Worm (Caenorhabditis elegans) whole organism, young adult: ENCODE data around the gene zip-8.

Experiments used
- B0336.3 ChIP-seq: fragments of 200-800 bp; sonication (Bioruptor generic); IDR thresholded peaks from 2 replicates; pipeline ENCODE4 v1.3.6; 2022; ENCODE audit warnings: missing genetic modification characterization, missing compliant biosample characterization
- C06A6.2 ChIP-seq: fragments of 200-800 bp; sonication (Bioruptor generic); conservative IDR thresholded peaks from 2 replicates; pipeline ENCODE4 v1.3.6; 2022; ENCODE audit warnings: missing genetic modification characterization, missing compliant biosample characterization
- F23B12.7 ChIP-seq: sonication (generic microtip); optimal IDR thresholded peaks from 2 replicates; lab custom pipeline; 2017; ENCODE audit warnings: missing genetic modification characterization, mild to moderate bottlenecking, missing compliant biosample characterization, antibody characterized with exemption, moderate library complexity; ENCODE audit not compliant: insufficient read depth
- F37B4.10 ChIP-seq: fragments of 200-800 bp; sonication (Bioruptor generic); IDR thresholded peaks from 2 replicates; pipeline ENCODE4 v1.3.6; 2022; ENCODE audit warnings: missing genetic modification characterization, missing compliant biosample characterization
- F49E8.2 ChIP-seq: sonication (generic microtip); optimal IDR thresholded peaks from 3 replicates; lab custom pipeline; 2017; ENCODE audit warnings: missing genetic modification characterization, mild to moderate bottlenecking, missing compliant biosample characterization, antibody characterized with exemption, moderate library complexity; ENCODE audit not compliant: insufficient read depth
- F55B11.4 ChIP-seq: sonication (generic microtip); optimal IDR thresholded peaks from 2 replicates; lab custom pipeline; 2016; ENCODE audit warnings: missing compliant biosample characterization, missing genetic modification characterization, borderline replicate concordance; ENCODE audit not compliant: insufficient read depth
- K12H6.12 ChIP-seq: fragments of 200-800 bp; sonication (Bioruptor generic); optimal IDR thresholded peaks from 2 replicates; lab custom pipeline; 2018; ENCODE audit warnings: mild to moderate bottlenecking, missing genetic modification characterization, missing compliant biosample characterization
- Y53F4B.3 ChIP-seq: fragments of 200-800 bp; sonication (Bioruptor generic); IDR thresholded peaks from 2 replicates; pipeline ENCODE4 v1.3.6; 2022; ENCODE audit warnings: missing genetic modification reagents, missing genetic modification characterization, missing compliant biosample characterization
- Y53G8AR.9 ChIP-seq: fragments of 200-800 bp; sonication (Bioruptor generic); conservative IDR thresholded peaks from 2 replicates; pipeline ENCODE4 v1.3.6; 2022; ENCODE audit warnings: missing genetic modification reagents, missing genetic modification characterization, missing compliant biosample characterization
- akir-1 ChIP-seq: fragments of 200-800 bp; sonication (Bioruptor generic); optimal IDR thresholded peaks from 2 replicates; lab custom pipeline; 2018; ENCODE audit warnings: mild to moderate bottlenecking, missing genetic modification characterization, moderate library complexity, missing compliant biosample characterization
- aptf-3 ChIP-seq: fragments of 200-800 bp; sonication (Bioruptor generic); IDR thresholded peaks from 2 replicates; pipeline ENCODE4 v1.3.6; 2022; ENCODE audit warnings: missing genetic modification characterization, missing compliant biosample characterization
- athp-1 ChIP-seq: sonication (generic microtip); optimal IDR thresholded peaks from 2 replicates; lab custom pipeline; 2017; ENCODE audit warnings: mild to moderate bottlenecking, missing genetic modification characterization, missing compliant biosample characterization
- attf-5 ChIP-seq: fragments of 200-800 bp; sonication (Bioruptor generic); optimal IDR thresholded peaks from 2 replicates; lab custom pipeline; 2018; ENCODE audit warnings: mild to moderate bottlenecking, missing genetic modification characterization, missing compliant biosample characterization
- bed-2 ChIP-seq: fragments of 200-800 bp; sonication (Bioruptor generic); IDR thresholded peaks from 2 replicates; pipeline ENCODE4 v1.3.6; 2022; ENCODE audit warnings: missing genetic modification reagents, missing genetic modification characterization, missing compliant biosample characterization
- ccch-3 ChIP-seq: fragments of 200-800 bp; sonication (Bioruptor generic); optimal IDR thresholded peaks from 2 replicates; lab custom pipeline; 2018; ENCODE audit warnings: mild to moderate bottlenecking, missing genetic modification characterization, missing compliant biosample characterization
- cebp-1 ChIP-seq, 2 experiments: fragments of 200-800 bp in 1 of 2; sonication (Bioruptor generic) in 1 of 2; sonication (generic microtip) in 1 of 2; IDR thresholded peaks in 1 of 2; optimal IDR thresholded peaks in 1 of 2; 2 replicates each; pipeline versions ENCODE4 v1.3.6 to Lab custom; 2017 to 2022; ENCODE audit warnings: missing compliant biosample characterization in 2 of 2, missing genetic modification characterization in 2 of 2, mild to moderate bottlenecking in 1 of 2, missing genetic modification reagents in 1 of 2, moderate library complexity in 1 of 2
- ceh-100 ChIP-seq: fragments of 200-800 bp; sonication (Bioruptor generic); IDR thresholded peaks from 2 replicates; pipeline ENCODE4 v1.3.6; 2022; ENCODE audit warnings: missing genetic modification reagents, missing genetic modification characterization, missing compliant biosample characterization
- die-1 ChIP-seq: sonication (generic microtip); optimal IDR thresholded peaks from 2 replicates; lab custom pipeline; 2016; ENCODE audit warnings: missing genotype, mild to moderate bottlenecking, missing genetic modification characterization, missing compliant biosample characterization
- dpff-1 ChIP-seq: sonication (generic microtip); optimal IDR thresholded peaks from 2 replicates; lab custom pipeline; 2017; ENCODE audit warnings: mild to moderate bottlenecking, missing genetic modification characterization, missing compliant biosample characterization
- ekl-4 ChIP-seq: fragments of 200-800 bp; sonication (Bioruptor generic); IDR thresholded peaks from 2 replicates; pipeline ENCODE4 v1.3.6; 2022; ENCODE audit warnings: missing genetic modification reagents, missing genetic modification characterization, missing compliant biosample characterization
- hmg-1.2 ChIP-seq: fragments of 200-800 bp; sonication (Bioruptor generic); IDR thresholded peaks from 2 replicates; pipeline ENCODE4 v1.3.6; 2022; ENCODE audit warnings: missing genetic modification reagents, missing genetic modification characterization, missing compliant biosample characterization
- hmg-20 ChIP-seq: fragments of 200-800 bp; sonication (Bioruptor generic); IDR thresholded peaks from 2 replicates; pipeline ENCODE4 v1.3.6; 2022; ENCODE audit warnings: missing genetic modification reagents, missing genetic modification characterization, missing compliant biosample characterization
- let-526 ChIP-seq: fragments of 200-800 bp; sonication (Bioruptor generic); IDR thresholded peaks from 2 replicates; pipeline ENCODE4 v1.3.6; 2022; ENCODE audit warnings: missing genetic modification reagents, missing genetic modification characterization, missing compliant biosample characterization
- let-607 ChIP-seq, 2 experiments: fragments of 200-800 bp in 1 of 2; sonication (Bioruptor generic) in 1 of 2; sonication (generic microtip) in 1 of 2; optimal IDR thresholded peaks; 2 replicates each; lab custom pipeline; 2016 to 2018; ENCODE audit warnings: mild to moderate bottlenecking in 2 of 2, missing compliant biosample characterization in 2 of 2, missing genetic modification characterization in 2 of 2, moderate library complexity in 2 of 2, missing genotype in 1 of 2
- lin-54 ChIP-seq: fragments of 200-800 bp; sonication (Bioruptor generic); optimal IDR thresholded peaks from 2 replicates; lab custom pipeline; 2018; ENCODE audit warnings: mild to moderate bottlenecking, missing genetic modification characterization, missing compliant biosample characterization
- lsl-1 ChIP-seq: fragments of 200-800 bp; sonication (Bioruptor generic); optimal IDR thresholded peaks from 2 replicates; lab custom pipeline; 2018; ENCODE audit warnings: mild to moderate bottlenecking, missing genetic modification characterization, moderate library complexity, missing compliant biosample characterization
- lsy-27 ChIP-seq: sonication (generic microtip); optimal IDR thresholded peaks from 2 replicates; lab custom pipeline; 2017; ENCODE audit warnings: missing genetic modification characterization, mild to moderate bottlenecking, missing compliant biosample characterization, antibody characterized with exemption, missing genotype, borderline replicate concordance; ENCODE audit not compliant: insufficient read depth
- madf-3 ChIP-seq: fragments of 200-800 bp; sonication (Bioruptor generic); IDR thresholded peaks from 2 replicates; pipeline ENCODE4 v1.3.6; 2022; ENCODE audit warnings: missing genetic modification reagents, missing genetic modification characterization, missing compliant biosample characterization
- madf-6 ChIP-seq: fragments of 200-800 bp; sonication (Bioruptor generic); IDR thresholded peaks from 2 replicates; pipeline ENCODE4 v1.3.6; 2022; ENCODE audit warnings: missing genetic modification reagents, missing genetic modification characterization, missing compliant biosample characterization
- madf-8 ChIP-seq: fragments of 200-800 bp; sonication (Bioruptor generic); conservative IDR thresholded peaks from 2 replicates; pipeline ENCODE4 v1.3.6; 2022; ENCODE audit warnings: missing genetic modification reagents, missing genetic modification characterization, missing compliant biosample characterization
- mcd-1 ChIP-seq: fragments of 200-800 bp; sonication (Bioruptor generic); IDR thresholded peaks from 2 replicates; pipeline ENCODE4 v1.3.6; 2022; ENCODE audit warnings: missing genetic modification reagents, missing genetic modification characterization, missing compliant biosample characterization
- nhr-179 ChIP-seq: sonication (generic microtip); optimal IDR thresholded peaks from 2 replicates; lab custom pipeline; 2016; ENCODE audit warnings: mild to moderate bottlenecking, missing genetic modification characterization, missing compliant biosample characterization
- nhr-80 ChIP-seq: sonication (generic microtip); optimal IDR thresholded peaks from 2 replicates; lab custom pipeline; 2016; ENCODE audit warnings: missing genetic modification characterization, missing compliant biosample characterization
- nhr-90 ChIP-seq: sonication (generic microtip); optimal IDR thresholded peaks from 2 replicates; lab custom pipeline; 2016; ENCODE audit warnings: missing genotype, mild to moderate bottlenecking, missing genetic modification characterization, missing compliant biosample characterization
- pha-4 ChIP-seq: fragments of 150-350 bp; sonication (generic microtip); optimal IDR thresholded peaks from 2 replicates; lab custom pipeline; 2014; ENCODE audit warnings: missing biosample characterization, missing genetic modification reagents, missing genetic modification characterization
- sdz-38 ChIP-seq: sonication (generic microtip); optimal IDR thresholded peaks from 2 replicates; lab custom pipeline; 2016; ENCODE audit warnings: missing genotype, missing genetic modification characterization, missing compliant biosample characterization
- sea-2 ChIP-seq: fragments of 200-800 bp; sonication (Bioruptor generic); IDR thresholded peaks from 2 replicates; pipeline ENCODE4 v1.3.6; 2022; ENCODE audit warnings: missing genetic modification characterization, missing compliant biosample characterization
- snpc-1.1 ChIP-seq: sonication (generic microtip); optimal IDR thresholded peaks from 2 replicates; lab custom pipeline; 2017; ENCODE audit warnings: missing genetic modification characterization, mild to moderate bottlenecking, missing compliant biosample characterization, antibody characterized with exemption, moderate library complexity, missing genotype, missing genetic modification reagents; ENCODE audit not compliant: insufficient read depth
- tbx-9 ChIP-seq: sonication (generic microtip); optimal IDR thresholded peaks from 2 replicates; lab custom pipeline; 2016; ENCODE audit warnings: borderline replicate concordance, missing genetic modification characterization, inconsistent platforms, missing compliant biosample characterization
- zfh-2 ChIP-seq: fragments of 200-800 bp; sonication (Bioruptor generic); conservative IDR thresholded peaks from 2 replicates; pipeline ENCODE4 v1.3.6; 2022; ENCODE audit warnings: missing genetic modification reagents, missing genetic modification characterization, missing compliant biosample characterization
- zim-3 ChIP-seq: sonication (generic microtip); optimal IDR thresholded peaks from 2 replicates; lab custom pipeline; 2017; ENCODE audit warnings: mild to moderate bottlenecking, missing genetic modification characterization, moderate library complexity, missing compliant biosample characterization
- ztf-18 ChIP-seq: sonication (generic microtip); optimal IDR thresholded peaks from 2 replicates; lab custom pipeline; 2016; ENCODE audit warnings: missing genotype, mild to moderate bottlenecking, missing genetic modification characterization, missing compliant biosample characterization
- ztf-22 ChIP-seq: fragments of 200-800 bp; sonication (Bioruptor generic); optimal IDR thresholded peaks from 2 replicates; lab custom pipeline; 2018; ENCODE audit warnings: mild to moderate bottlenecking, missing genetic modification characterization, moderate library complexity, missing compliant biosample characterization
- ztf-28 ChIP-seq: fragments of 200-800 bp; sonication (Bioruptor generic); IDR thresholded peaks from 2 replicates; pipeline ENCODE4 v1.3.6; 2022; ENCODE audit warnings: missing genetic modification reagents, missing genetic modification characterization, missing compliant biosample characterization
- ztf-6 ChIP-seq: fragments of 200-800 bp; sonication (Bioruptor generic); IDR thresholded peaks from 2 replicates; pipeline ENCODE4 v1.3.6; 2022; ENCODE audit warnings: missing genetic modification reagents, missing genetic modification characterization, missing compliant biosample characterization

The zip-8 gene

ce11 chrIII:6452278-6452677 lies 26.5 kb upstream of the zip-8 start, which contains the start of gene set-1:
set-1 (minus strand) TSS chrIII:6452378.
- TF ChIP-seq madf-3 (no peak), ztf-6 (GFP tag; lab: Robert Waterston, UW) (no peak), F37B4.10 (GFP tag; lab: Robert Waterston, UW) (no peak), tbx-9 (no peak), bed-2 (GFP tag; lab: Robert Waterston, UW) (no peak), madf-8 (GFP tag; lab: Robert Waterston, UW) (no peak), sea-2 (no peak), dpff-1 (no peak), let-607 (tag; optimal IDR thresholded peaks at IDR 0.05; lab: Kevin White, UChicago) (no peak), akir-1 (no peak), ceh-100 (no peak), lsl-1 (no peak), aptf-3 (no peak)

- TF ChIP-seq Y53F4B.3 (no peak), athp-1 (tag; lab: Kevin White, UChicago) (no peak), sdz-38 (no peak), mcd-1 (GFP tag; lab: Robert Waterston, UW) (peak; percentile 33; the same call in 1 of the 2 replicates), ztf-22 (GFP tag; lab: Kevin White, UChicago) (no peak), lin-54 (GFP tag; lab: Kevin White, UChicago) (peak; percentile 22), nhr-179 (tag; lab: Kevin White, UChicago) (no peak), zim-3 (no peak), C06A6.2 (GFP tag; lab: Robert Waterston, UW) (no peak), madf-6 (0 out of 2 replicates have a peak, but pooled peaks have one; percentile 34)
Observed at ce11 chrIII:6452683-6453082, 26.1 kb upstream of the zip-8 start.

ce11 chrIII:6453665-6454064 lies 25.1 kb upstream of the zip-8 start:
- TF ChIP-seq madf-6 (peak; percentile 55; the same call in 1 of the 2 replicates), let-526 (GFP tag; lab: Robert Waterston, UW) (no peak), cebp-1 (GFP tag; IDR thresholded peaks at IDR 0.05; lab: Robert Waterston, UW) (no peak), cebp-1 (tag; optimal IDR thresholded peaks at IDR 0.05; lab: Kevin White, UChicago) (peak; percentile 81), hmg-20 (no peak), snpc-1.1 (no peak), nhr-90 (tag; lab: Kevin White, UChicago) (peak; percentile 37), mcd-1 (GFP tag; lab: Robert Waterston, UW) (peak; percentile 77), ztf-28 (GFP tag; lab: Robert Waterston, UW) (no peak), Y53G8AR.9 (GFP tag; lab: Robert Waterston, UW) (peak; percentile 55; the same call in 1 of the 2 replicates), K12H6.12 (tag; lab: Kevin White, UChicago) (peak; percentile 38), ekl-4 (GFP tag; lab: Robert Waterston, UW) (no peak), lin-54 (GFP tag; lab: Kevin White, UChicago) (peak; percentile 70), attf-5 (GFP tag; lab: Kevin White, UChicago) (peak; percentile 98), die-1 (tag; lab: Kevin White, UChicago) (peak; percentile 53), B0336.3 (GFP tag; lab: Robert Waterston, UW) (peak; percentile 62), pha-4 (tag; lab: Kevin White, UChicago) (peak; percentile 44), F23B12.7 (tag; lab: Kevin White, UChicago) (peak; percentile 49), hmg-1.2 (GFP tag; lab: Robert Waterston, UW) (peak; percentile 68; the same call in 1 of the 2 replicates), lsl-1 (peak; percentile 65), lsy-27 (tag; lab: Kevin White, UChicago) (no peak), ccch-3 (GFP tag; lab: Kevin White, UChicago) (no peak), Y53F4B.3 (no peak), F49E8.2 (tag; lab: Kevin White, UChicago) (peak; percentile 42), F55B11.4 (tag; lab: Kevin White, UChicago) (no peak), nhr-80 (peak; percentile 82), zfh-2 (GFP tag; lab: Robert Waterston, UW) (peak; percentile 88), ztf-18 (peak; percentile 94)
